Fruit fly (Drosophila melanogaster): ENCODE data around the gene Raf.
A peak's percentile ranks its signal among the peaks of the same experiment; 100 is the strongest.

Raf gene

DNA sequence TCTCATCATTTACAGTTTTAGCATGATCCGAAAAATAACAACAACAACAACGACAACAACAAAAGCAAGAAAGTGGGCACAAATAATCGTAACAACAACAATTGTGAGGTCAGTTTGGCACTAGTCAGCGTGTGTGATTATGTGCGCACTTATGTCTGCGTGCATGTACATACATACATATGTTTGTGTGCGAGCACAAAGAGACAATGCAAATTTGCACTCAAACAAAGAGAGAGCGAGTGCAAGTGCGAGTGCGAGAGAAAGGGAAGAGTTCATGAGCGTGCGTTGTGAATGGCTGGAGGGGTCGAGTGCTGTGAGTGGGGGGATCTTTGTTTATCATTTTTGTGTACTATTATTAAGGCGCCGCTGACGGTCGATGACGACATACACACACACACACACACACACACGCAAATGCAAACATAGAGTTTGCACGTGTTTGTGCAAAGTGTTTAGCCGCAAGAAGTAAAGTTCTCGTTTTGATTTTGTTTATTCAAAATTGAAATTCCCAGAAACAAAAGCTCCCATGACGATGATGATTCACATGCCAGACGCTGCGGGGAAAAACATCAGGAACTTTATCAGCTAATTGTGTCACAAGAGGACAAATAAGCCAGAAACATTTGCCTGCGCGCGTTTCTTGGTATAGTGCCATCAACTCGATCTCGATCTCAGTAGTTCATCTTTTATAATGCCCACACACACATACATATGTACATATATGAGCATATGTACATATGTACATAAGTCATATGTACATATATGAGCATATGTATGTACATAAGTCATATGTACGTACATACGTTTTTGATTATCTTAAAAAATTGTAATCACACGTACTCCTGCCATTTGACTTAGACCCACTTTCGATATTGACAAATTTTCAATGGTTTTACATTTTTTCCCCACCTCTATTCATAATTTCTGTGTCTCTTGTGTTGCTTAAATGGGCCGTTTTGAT is 512 bp upstream of the Raf start:
- no peak for TF ChIP-seq usp (GFP tag; optimal IDR thresholded peaks at IDR 0.05)
- peak; percentile 49 for TF ChIP-seq Dll (optimal IDR thresholded peaks at IDR 0.05)
- TF ChIP-seq pan (optimal IDR thresholded peaks at IDR 0.05): no peak
- no peak for TF ChIP-seq CG8478 (optimal IDR thresholded peaks at IDR 0.05)
- TF ChIP-seq psq (optimal IDR thresholded peaks at IDR 0.05): no peak
- peak in 1 of 2 experiments; percentile 34 for TF ChIP-seq EcR (GFP tag; optimal IDR thresholded peaks at IDR 0.05)

DNA sequence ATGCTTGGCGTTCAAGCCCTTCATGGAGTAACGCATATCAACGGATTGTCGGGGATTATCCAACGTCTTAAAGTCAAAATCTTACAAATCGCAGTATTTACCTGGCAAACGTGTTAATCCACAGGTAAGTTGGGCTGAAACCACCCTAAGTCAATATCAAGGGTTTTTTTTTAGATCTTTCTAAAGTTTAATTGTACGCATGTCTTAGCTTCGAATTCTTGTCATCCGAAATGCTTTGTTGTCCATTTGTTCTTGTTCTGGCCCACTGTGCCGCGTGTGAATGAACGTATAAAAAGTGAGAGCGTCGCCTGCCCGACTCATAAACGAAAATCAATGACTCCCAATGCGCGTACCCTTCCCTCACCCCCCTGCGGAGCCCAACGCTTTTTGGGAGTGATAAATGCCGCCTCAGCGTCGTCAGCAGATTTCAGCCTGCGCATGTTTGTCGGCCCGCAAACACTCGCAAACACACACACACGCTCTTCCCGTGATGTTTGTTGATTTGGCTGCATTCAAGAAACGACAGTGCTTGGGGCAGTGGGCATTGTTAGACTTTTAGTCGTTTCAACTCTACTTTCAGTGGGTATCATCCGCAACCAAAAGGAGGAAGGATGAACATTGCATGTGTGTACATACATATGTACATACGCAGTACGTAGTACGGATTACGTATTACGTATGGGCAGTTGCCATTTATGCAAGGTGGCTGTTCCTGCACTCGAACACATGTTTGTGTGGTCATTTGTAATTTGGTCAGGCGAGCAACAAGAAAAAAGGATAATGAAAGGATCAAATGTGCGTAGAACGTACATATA is 1.2 kb downstream of the Raf start:
- peak; percentile 21 to 66 for TF ChIP-seq EcR (GFP tag; optimal IDR thresholded peaks at IDR 0.05)
- TF ChIP-seq psq (optimal IDR thresholded peaks at IDR 0.05): no peak

DNA sequence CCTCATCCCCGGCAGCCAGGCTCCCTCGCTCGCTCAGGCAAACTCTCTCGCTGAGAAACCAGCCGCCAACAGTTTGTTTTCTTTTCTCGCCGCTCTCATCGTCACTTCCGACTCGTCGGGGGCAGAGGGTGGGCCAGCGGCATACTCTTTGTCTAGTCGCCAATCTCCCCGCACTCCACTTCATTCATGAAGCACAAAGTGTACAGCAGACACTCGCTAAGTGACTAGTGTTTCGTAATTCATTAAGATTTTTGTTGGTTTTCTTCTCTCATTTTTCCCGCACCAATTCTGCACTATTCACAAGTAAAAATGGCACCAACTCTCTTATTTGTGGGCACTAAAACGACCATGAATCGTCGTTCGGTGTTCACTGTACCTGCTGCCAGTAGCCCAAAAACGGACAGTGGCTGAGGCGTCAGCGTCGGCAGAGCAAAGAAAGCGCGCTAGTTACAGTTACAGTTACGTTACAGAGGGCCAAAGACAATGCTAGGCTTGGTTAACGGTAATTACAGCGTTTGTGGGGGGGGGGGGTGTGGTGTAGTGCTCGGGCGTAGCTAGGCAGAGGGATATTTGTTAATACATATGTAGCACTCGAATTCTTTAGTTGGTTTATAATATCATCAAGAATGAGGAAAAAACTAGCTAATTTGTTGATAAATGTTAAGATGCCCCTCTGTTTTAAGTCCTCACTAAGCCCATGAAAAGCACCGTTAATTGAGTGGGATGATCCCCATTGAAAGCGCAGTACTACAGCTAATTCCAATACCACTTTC is 2.3 kb downstream of the Raf start:
- peak; percentile 75 for TF ChIP-seq Dll (optimal IDR thresholded peaks at IDR 0.05)
- TF ChIP-seq pan (optimal IDR thresholded peaks at IDR 0.05): no peak

DNA sequence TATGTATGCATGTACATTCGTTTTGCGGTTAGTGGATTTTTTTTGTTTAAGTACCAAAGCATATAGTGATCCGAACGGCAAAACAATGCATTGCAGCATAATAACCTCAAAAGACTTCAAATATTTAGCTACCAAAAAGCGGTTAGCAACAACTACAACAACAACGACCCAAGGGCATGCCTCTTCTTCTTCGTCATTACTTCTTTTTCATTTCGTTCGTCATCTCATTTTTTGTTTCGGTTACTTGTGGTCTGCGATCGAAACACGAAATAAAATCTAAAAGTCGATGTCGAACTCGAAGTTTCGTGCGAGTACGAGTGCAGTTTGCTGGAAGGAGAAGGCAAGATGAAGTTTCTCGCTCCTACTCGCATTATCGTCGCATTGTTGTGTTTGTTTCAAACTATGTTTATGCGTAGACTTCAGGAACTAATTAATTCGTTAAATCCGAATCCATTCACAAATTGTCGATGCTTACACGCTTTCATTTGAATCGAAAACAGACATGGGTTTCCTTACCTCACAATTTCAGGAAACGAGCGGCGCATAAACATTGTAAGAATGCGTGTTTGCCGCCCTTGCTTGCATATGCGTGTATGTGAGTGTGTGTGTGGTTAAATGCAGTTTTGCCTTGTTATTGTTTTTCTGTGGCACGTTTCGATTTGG is 3.6 kb downstream of the Raf start:
- no peak for TF ChIP-seq CG8478 (optimal IDR thresholded peaks at IDR 0.05)
- no peak for TF ChIP-seq Dll (optimal IDR thresholded peaks at IDR 0.05)
- TF ChIP-seq psq (optimal IDR thresholded peaks at IDR 0.05): no peak
- no peak for TF ChIP-seq pan (optimal IDR thresholded peaks at IDR 0.05)
- no peak for TF ChIP-seq usp (GFP tag; optimal IDR thresholded peaks at IDR 0.05)
- no peak for TF ChIP-seq EcR (GFP tag; optimal IDR thresholded peaks at IDR 0.05)

DNA sequence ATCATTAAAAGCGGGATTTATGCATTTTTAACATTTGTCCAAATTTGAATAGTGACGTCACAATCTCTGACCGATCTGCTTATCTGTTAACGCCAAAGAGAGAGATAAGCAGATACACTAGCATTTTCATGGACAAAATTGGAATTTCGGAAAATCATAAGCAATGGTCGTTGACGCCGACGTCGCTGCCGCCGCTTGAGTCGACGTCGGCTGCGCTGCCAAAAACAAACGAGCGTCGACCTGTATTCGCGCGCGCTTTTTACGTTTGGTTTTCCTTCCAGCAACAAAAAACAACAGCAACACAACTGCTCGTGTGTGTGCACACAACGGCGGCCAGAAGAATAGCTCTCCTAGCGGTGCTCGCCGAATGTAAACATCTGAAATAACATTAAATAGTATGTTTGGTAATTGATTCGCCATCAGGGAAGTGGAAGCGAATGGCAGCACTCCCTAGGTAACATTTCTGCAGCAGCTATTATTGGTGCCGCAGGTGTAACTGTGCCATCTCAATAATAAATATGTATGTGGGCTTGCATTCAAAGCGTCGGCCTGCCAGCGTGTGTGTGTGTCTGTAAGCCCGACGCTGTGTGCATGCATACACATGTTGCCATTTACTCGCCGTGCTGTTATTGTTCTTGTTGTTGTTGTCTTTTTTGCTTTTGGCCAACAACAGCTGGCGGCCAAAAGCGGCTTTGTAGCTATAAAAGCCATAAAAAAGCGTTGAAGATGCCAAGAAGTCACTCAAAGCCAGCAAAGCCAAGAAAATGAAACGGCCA is 5.2 kb downstream of the Raf start:
- TF ChIP-seq usp (GFP tag; optimal IDR thresholded peaks at IDR 0.05): no peak
- no peak for TF ChIP-seq CG8478 (optimal IDR thresholded peaks at IDR 0.05)
- no peak for TF ChIP-seq pan (optimal IDR thresholded peaks at IDR 0.05)
- TF ChIP-seq EcR (GFP tag; optimal IDR thresholded peaks at IDR 0.05): no peak
- no peak for TF ChIP-seq Dll (optimal IDR thresholded peaks at IDR 0.05)
- no peak for TF ChIP-seq psq (optimal IDR thresholded peaks at IDR 0.05)

DNA sequence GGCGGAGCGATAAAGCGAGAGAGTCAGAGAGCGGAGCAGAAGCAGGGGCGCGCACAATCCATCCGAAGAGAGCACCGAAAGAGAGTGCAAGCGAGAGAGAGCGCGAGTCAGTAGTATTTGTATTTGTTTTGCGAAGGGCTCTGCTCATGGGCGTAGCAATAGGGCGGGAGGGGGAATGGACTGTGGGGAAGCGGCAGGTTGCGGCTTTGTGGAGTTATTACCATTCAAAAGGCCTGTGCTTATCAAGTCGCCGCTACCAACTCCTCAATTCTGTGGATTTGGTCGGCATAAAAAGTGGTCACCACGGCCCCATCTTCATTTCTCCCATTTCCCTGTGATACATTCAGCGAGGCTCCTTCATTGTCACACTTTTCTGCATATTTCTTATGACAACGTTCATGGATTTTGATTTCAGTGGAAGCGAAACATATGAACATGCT is 5.8 kb downstream of the Raf start:
- no peak for TF ChIP-seq psq (optimal IDR thresholded peaks at IDR 0.05)
- TF ChIP-seq EcR (GFP tag; optimal IDR thresholded peaks at IDR 0.05): no peak
- peak; percentile 94 for TF ChIP-seq Dll (optimal IDR thresholded peaks at IDR 0.05)
- no peak for TF ChIP-seq usp (GFP tag; optimal IDR thresholded peaks at IDR 0.05)
- no peak for TF ChIP-seq pan (optimal IDR thresholded peaks at IDR 0.05)
- no peak for TF ChIP-seq CG8478 (optimal IDR thresholded peaks at IDR 0.05)

DNA sequence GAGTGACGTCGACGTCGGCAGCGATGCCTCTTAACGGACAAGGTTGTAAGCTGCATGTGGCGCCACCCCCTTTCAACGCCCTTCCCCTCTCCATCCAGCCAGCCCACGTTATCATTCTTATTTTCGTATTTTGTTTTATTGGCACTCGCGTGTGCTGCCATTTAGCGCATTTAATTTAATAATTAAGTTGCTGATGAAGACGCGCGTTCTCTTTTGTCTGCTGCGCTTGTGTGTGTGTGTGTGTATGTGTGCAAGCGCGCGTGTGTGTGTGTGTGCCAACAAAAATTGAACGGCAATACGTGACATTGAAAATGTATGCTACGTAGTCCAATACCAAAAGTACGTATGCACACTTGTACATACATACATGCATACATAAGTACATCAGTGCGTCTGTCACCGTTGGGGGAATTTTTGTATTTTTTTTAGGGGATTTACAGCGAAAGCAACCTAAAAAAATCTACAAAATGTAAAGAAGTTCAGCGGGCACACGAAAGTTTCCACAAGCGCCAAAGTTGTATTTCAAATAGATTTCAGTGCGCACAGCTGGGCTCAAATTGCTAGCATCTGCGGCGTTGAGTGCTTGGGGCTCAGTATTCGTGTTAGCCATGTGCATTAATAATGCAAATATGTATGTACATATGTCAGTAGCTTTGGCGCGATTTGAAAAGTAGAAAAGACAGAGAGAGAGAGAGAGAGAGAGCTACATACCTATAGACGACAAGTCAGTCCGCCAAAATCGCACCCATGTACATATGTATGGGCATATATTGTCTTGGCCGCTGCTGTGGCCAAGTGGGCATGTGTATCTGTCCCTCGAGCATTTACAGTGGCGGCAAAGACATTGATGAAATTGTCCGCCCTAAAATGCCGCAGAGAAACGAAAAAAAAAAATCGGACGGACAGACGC is 6.6 kb downstream of the Raf start:
- no peak for TF ChIP-seq usp (GFP tag; optimal IDR thresholded peaks at IDR 0.05)

DNA sequence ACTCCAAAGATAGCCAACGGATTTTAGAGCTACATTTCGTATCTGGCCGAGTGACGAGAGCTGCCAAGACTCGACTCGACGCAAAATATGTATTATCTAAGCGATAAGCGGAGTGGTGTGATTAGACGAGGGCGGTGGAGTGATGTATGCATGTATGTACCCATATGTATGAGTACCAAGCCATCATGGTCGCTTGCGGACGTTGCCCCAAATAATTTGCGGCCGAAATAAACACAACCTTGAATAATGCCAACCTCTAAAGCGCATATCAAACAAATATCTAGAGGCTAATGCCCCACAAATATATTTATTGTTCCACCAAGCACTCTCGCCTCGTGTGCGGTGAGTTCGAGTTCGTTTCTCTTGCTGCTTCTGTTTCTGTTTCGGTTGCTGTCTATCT is 7.6 kb downstream of the Raf start:
- TF ChIP-seq CG8478 (optimal IDR thresholded peaks at IDR 0.05) (no peak), EcR (GFP tag; optimal IDR thresholded peaks at IDR 0.05) (no peak), psq (optimal IDR thresholded peaks at IDR 0.05) (no peak), Dll (optimal IDR thresholded peaks at IDR 0.05) (no peak), usp (GFP tag; optimal IDR thresholded peaks at IDR 0.05) (no peak), pan (optimal IDR thresholded peaks at IDR 0.05) (no peak)

DNA sequence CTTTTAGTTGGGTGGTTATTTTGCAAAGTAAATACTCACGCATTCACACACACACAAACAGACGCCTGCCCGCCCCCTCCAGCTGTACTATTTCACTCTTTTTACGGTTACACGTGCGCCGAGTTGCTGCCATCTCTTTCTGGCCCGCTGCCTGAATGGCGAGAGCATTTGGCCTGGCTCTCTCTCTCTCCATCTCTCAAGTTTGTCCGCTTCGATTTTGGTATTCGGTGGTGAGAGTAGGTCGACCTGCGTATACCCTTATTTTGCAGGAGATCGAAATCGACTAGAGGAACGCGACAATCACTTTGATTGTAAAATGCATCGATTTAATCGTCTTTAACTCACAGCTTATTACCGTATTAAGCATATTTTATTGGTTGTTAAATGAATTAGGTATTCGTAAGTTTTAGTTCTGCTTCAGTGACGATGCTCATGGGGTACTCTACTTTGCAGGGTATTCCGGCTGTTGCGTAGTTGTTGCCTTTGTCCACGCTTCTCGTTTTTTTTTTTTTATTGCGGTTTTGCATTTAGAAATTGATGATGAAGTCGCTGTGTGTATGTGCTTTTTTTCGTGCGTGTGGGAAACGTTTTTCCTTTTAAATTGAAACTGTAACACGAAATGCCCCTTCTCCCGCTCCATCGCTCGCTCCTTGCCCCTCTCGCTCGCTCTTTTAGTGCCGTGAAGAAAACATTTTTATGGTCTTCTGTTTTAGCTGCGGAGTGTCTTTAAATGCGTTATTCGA is 8.7 kb downstream of the Raf start:
- TF ChIP-seq Dll (optimal IDR thresholded peaks at IDR 0.05) (peak; percentile 80), CG8478 (optimal IDR thresholded peaks at IDR 0.05) (no peak)
